Fruit fly (Drosophila melanogaster): ENCODE results near the gene CG13599.

CG13599 gene

dm6 chr3R:23941643-23942424, 10.4 kb downstream of the CG13599 start (continued):
- peak; percentile 9 for TF ChIP-seq CG12391 (tag; optimal IDR thresholded peaks at IDR 0.05)
- no peak for TF ChIP-seq CG10462 (GFP tag; optimal IDR thresholded peaks at IDR 0.05)
- no peak for TF ChIP-seq CG31224 (GFP tag; IDR thresholded peaks at IDR 0.05)
- peak; percentile 25 for TF ChIP-seq CG1602 (GFP tag; optimal IDR thresholded peaks at IDR 0.05)
- peak; percentile 32 for TF ChIP-seq CG10209 (GFP tag; optimal IDR thresholded peaks at IDR 0.05)
- TF ChIP-seq her (GFP tag; optimal IDR thresholded peaks at IDR 0.05) = no peak
- no peak for TF ChIP-seq CG6683 (GFP tag; optimal IDR thresholded peaks at IDR 0.05)
- TF ChIP-seq CG11247 (GFP tag; IDR thresholded peaks at IDR 0.05) = peak; percentile 20; the same call in 1 of the 2 replicates
- no peak for TF ChIP-seq CG8478 (optimal IDR thresholded peaks at IDR 0.05)
- TF ChIP-seq al (GFP tag; IDR thresholded peaks at IDR 0.05) = 0 out of 2 replicates have a peak, but pooled peaks have one; percentile 28
- no peak for TF ChIP-seq CG6254 (GFP tag; optimal IDR thresholded peaks at IDR 0.05)
- no peak for TF ChIP-seq da (GFP tag; optimal IDR thresholded peaks at IDR 0.05)
- peak; percentile 27; the same call in 1 of the 3 replicates for TF ChIP-seq CG34422 (GFP tag; IDR thresholded peaks at IDR 0.05)
- no peak for TF ChIP-seq fru (optimal IDR thresholded peaks at IDR 0.05)
- no peak for TF ChIP-seq sr (GFP tag; IDR thresholded peaks at IDR 0.05)
- TF ChIP-seq CG1233 (GFP tag; optimal IDR thresholded peaks at IDR 0.05) = no peak
- TF ChIP-seq gsb-n (tag; optimal IDR thresholded peaks at IDR 0.05) = no peak
- 0 out of 2 replicates have a peak, but pooled peaks have one; percentile 11 for TF ChIP-seq Atf6 (GFP tag; IDR thresholded peaks at IDR 0.05)
- peak; percentile 41 for TF ChIP-seq Dip3 (GFP tag; optimal IDR thresholded peaks at IDR 0.05)
- no peak for TF ChIP-seq CG8281 (tag; optimal IDR thresholded peaks at IDR 0.05)
- TF ChIP-seq Blimp-1 (GFP tag; optimal IDR thresholded peaks at IDR 0.05) = peak; percentile 27
- TF ChIP-seq CG15601 (tag; optimal IDR thresholded peaks at IDR 0.05) = no peak
- TF ChIP-seq CoRest (tag; optimal IDR thresholded peaks at IDR 0.05) = peak; percentile 31
- TF ChIP-seq CG3065 (GFP tag; optimal IDR thresholded peaks at IDR 0.05) = no peak
- TF ChIP-seq CG13123 (GFP tag; optimal IDR thresholded peaks at IDR 0.05) = no peak
- no peak for TF ChIP-seq CG10565 (GFP tag; optimal IDR thresholded peaks at IDR 0.05)
- no peak for TF ChIP-seq CG10366 (GFP tag; IDR thresholded peaks at IDR 0.05)
- peak; percentile 40; the same call in 1 of the 2 replicates for TF ChIP-seq ttk (GFP tag; IDR thresholded peaks at IDR 0.05)
- no peak for TF ChIP-seq NC2α (GFP tag; optimal IDR thresholded peaks at IDR 0.05)
- no peak for TF ChIP-seq CG7963 (GFP tag; IDR thresholded peaks at IDR 0.05; ENCODE audit: partially characterized antibody)
- no peak for TF ChIP-seq CG7928 (GFP tag; optimal IDR thresholded peaks at IDR 0.05)
- TF ChIP-seq Hey (tag; optimal IDR thresholded peaks at IDR 0.05) = no peak
- TF ChIP-seq Xrp1 (GFP tag; IDR thresholded peaks at IDR 0.05) = peak; percentile 50; the same call in 1 of the 2 replicates
- peak; percentile 63 for TF ChIP-seq gem (tag; optimal IDR thresholded peaks at IDR 0.05)
- no peak for TF ChIP-seq Oli (tag; optimal IDR thresholded peaks at IDR 0.05)
- TF ChIP-seq jumu (GFP tag; optimal IDR thresholded peaks at IDR 0.05) = no peak
- no peak for TF ChIP-seq MBD-R2 (GFP tag; IDR thresholded peaks at IDR 0.05)
- TF ChIP-seq E2f1 (GFP tag; IDR thresholded peaks at IDR 0.05) = peak; percentile 24; the same call in 1 of the 2 replicates
- TF ChIP-seq CG1792 (GFP tag; optimal IDR thresholded peaks at IDR 0.05) = no peak
- TF ChIP-seq NfI (GFP tag; optimal IDR thresholded peaks at IDR 0.05) = peak; percentile 46
- no peak for TF ChIP-seq Opbp (GFP tag; IDR thresholded peaks at IDR 0.05; ENCODE audit: partially characterized antibody)
- no peak for TF ChIP-seq pfk (GFP tag; optimal IDR thresholded peaks at IDR 0.05)
- TF ChIP-seq CG4617 (GFP tag; optimal IDR thresholded peaks at IDR 0.05; ENCODE audit: borderline replicate concordance) = no peak
- TF ChIP-seq CG3995 (GFP tag; optimal IDR thresholded peaks at IDR 0.05) = no peak
- TF ChIP-seq ham (GFP tag; IDR thresholded peaks at IDR 0.05) = no peak
- 0 out of 3 replicates have a peak, but pooled peaks have one; percentile 34 for TF ChIP-seq CG17361 (GFP tag; IDR thresholded peaks at IDR 0.05)
- no peak for TF ChIP-seq Dref (GFP tag; IDR thresholded peaks at IDR 0.05)
- no peak for TF ChIP-seq CG3838 (GFP tag; optimal IDR thresholded peaks at IDR 0.05)
- TF ChIP-seq Nf-YA (GFP tag; IDR thresholded peaks at IDR 0.05) = no peak
- TF ChIP-seq row (GFP tag; IDR thresholded peaks at IDR 0.05) = peak; percentile 65
